Worm (Caenorhabditis elegans) whole organism, midembryonic: ENCODE measurements around the gene F19B6.1.

Experiments
- T22C8.4 ChIP-seq: fragments of 200-800 bp; sonication (Bioruptor generic); IDR thresholded peaks from 2 replicates; pipeline ENCODE4 v1.3.6; 2022; ENCODE audit warnings: missing genetic modification characterization, missing compliant biosample characterization
- flt-1 ChIP-seq: fragments of 200-800 bp; sonication (Bioruptor generic); IDR thresholded peaks from 2 replicates; pipeline ENCODE4 v1.3.6; 2022; ENCODE audit warnings: missing genetic modification characterization, missing compliant biosample characterization
- klf-2 ChIP-seq: fragments of 200-800 bp; sonication (Bioruptor generic); conservative IDR thresholded peaks from 2 replicates; pipeline ENCODE4 v1.3.6; 2022; ENCODE audit warnings: missing genetic modification reagents, missing genetic modification characterization, missing compliant biosample characterization
- med-1 ChIP-seq: sonication (generic microtip); optimal IDR thresholded peaks from 2 replicates; lab custom pipeline; 2017; ENCODE audit warnings: missing genetic modification characterization, mild to moderate bottlenecking, missing compliant biosample characterization, antibody characterized with exemption, missing genetic modification reagents; ENCODE audit not compliant: insufficient read depth
- ref-1 ChIP-seq: fragments of 200-800 bp; sonication (Bioruptor generic); conservative IDR thresholded peaks from 2 replicates; pipeline ENCODE4 v1.3.6; 2022; ENCODE audit warnings: missing genetic modification reagents, missing genetic modification characterization, missing compliant biosample characterization

- TF ChIP-seq klf-2 (GFP tag; lab: Robert Waterston, UW) (no peak), med-1 (GFP tag; lab: Kevin White, UChicago) (no peak), T22C8.4 (GFP tag; lab: Robert Waterston, UW) (no peak), ref-1 (GFP tag; lab: Robert Waterston, UW) (no peak), flt-1 (no peak)
These were observed 40.1 kb upstream of the F19B6.1 start, which contains the start of gene atz-1 for ce11 chrIV:12376021-12376420.
